Fruit fly (Drosophila melanogaster) whole organism, wandering third instar larva: Measurements from ENCODE around the gene Ndfip.

Experiments used
- CG32264 ChIP-seq: fragments of 200-800 bp; sonication (Bioruptor generic); optimal IDR thresholded peaks from 2 replicates; lab custom pipeline; 2016; ENCODE audit warnings: missing biosample characterization, missing genetic modification characterization
- Dfd ChIP-seq: fragments of >200 bp; optimal IDR thresholded peaks from 2 replicates; lab custom pipeline; 2017; ENCODE audit warnings: missing biosample characterization, missing genetic modification characterization
- GATAd ChIP-seq: sonication (Bioruptor generic); optimal IDR thresholded peaks from 2 replicates; lab custom pipeline; 2016; ENCODE audit warnings: missing biosample characterization, missing genetic modification characterization
- HLH106 ChIP-seq: fragments of 200-800 bp; optimal IDR thresholded peaks from 3 replicates; lab custom pipeline; 2019; ENCODE audit warnings: missing biosample characterization, mild to moderate bottlenecking, missing genetic modification characterization, moderate library complexity
- N ChIP-seq: fragments of >200 bp; optimal IDR thresholded peaks from 2 replicates; lab custom pipeline; 2018; ENCODE audit warnings: missing biosample characterization, missing external identifiers, missing genetic modification characterization
- Rel ChIP-seq, 2 experiments: fragments of 200-800 bp; sonication (Bioruptor generic) in 1 of 2; optimal IDR thresholded peaks; 2 replicates in 1 of 2; 3 replicates in 1 of 2; lab custom pipeline; 2016 to 2019; ENCODE audit warnings: mild to moderate bottlenecking in 2 of 2, missing biosample characterization in 2 of 2, missing genetic modification characterization in 2 of 2, moderate library complexity in 1 of 2
- Sp1 ChIP-seq: fragments of 200-800 bp; sonication (Bioruptor generic); optimal IDR thresholded peaks from 3 replicates; lab custom pipeline; 2019; ENCODE audit warnings: missing biosample characterization, mild to moderate bottlenecking, missing genetic modification characterization, moderate library complexity
- br ChIP-seq: fragments of 200-800 bp; sonication (Bioruptor generic); optimal IDR thresholded peaks from 2 replicates; lab custom pipeline; 2016; ENCODE audit warnings: missing biosample characterization, missing genetic modification characterization
- dmrt93B ChIP-seq: fragments of 200-800 bp; sonication (Bioruptor generic); optimal IDR thresholded peaks from 2 replicates; lab custom pipeline; 2018; ENCODE audit warnings: missing biosample characterization, mild to moderate bottlenecking, missing genetic modification characterization
- dsf ChIP-seq: sonication (Bioruptor generic); optimal IDR thresholded peaks from 2 replicates; lab custom pipeline; 2016; ENCODE audit warnings: missing biosample characterization, missing genetic modification characterization, borderline replicate concordance
- h ChIP-seq: fragments of 200-800 bp; sonication (Bioruptor generic); optimal IDR thresholded peaks from 3 replicates; lab custom pipeline; 2016; ENCODE audit warnings: missing biosample characterization, mild to moderate bottlenecking, missing genetic modification characterization
- lola ChIP-seq: fragments of >200 bp; optimal IDR thresholded peaks from 2 replicates; lab custom pipeline; 2017; ENCODE audit warnings: missing biosample characterization, missing genetic modification characterization
- psq ChIP-seq: fragments of 200-800 bp; sonication (Bioruptor generic); optimal IDR thresholded peaks from 3 replicates; lab custom pipeline; 2017; ENCODE audit warnings: missing biosample characterization, mild to moderate bottlenecking, missing genetic modification characterization, moderate library complexity
- usp ChIP-seq: fragments of >200 bp; optimal IDR thresholded peaks from 2 replicates; lab custom pipeline; 2017; ENCODE audit warnings: missing biosample characterization, missing genetic modification characterization

- TF ChIP-seq lola (no peak), CG32264 (GFP tag; lab: Kevin White, UChicago) (no peak), dmrt93B (GFP tag; lab: Kevin White, UChicago) (no peak), Sp1 (GFP tag; lab: Kevin White, UChicago) (no peak), h (no peak), dsf (GFP tag; lab: Kevin White, UChicago) (no peak), Dfd (GFP tag; lab: Kevin White, UChicago) (no peak), N (GFP tag; lab: Kevin White, UChicago) (no peak), br (GFP tag; lab: Kevin White, UChicago) (no peak), HLH106 (no peak), usp (GFP tag; lab: Kevin White, UChicago) (no peak), psq (GFP tag; lab: Kevin White, UChicago) (no peak), GATAd (GFP tag; lab: Kevin White, UChicago) (no peak), Rel (GFP tag; optimal IDR thresholded peaks at IDR 0.05; lab: Kevin White, UChicago) (no peak), Rel (tag; optimal IDR thresholded peaks at IDR 0.05; lab: Kevin White, UChicago) (peak; percentile 79)
These were observed 45.1 kb downstream of the Ndfip start for dm6 chr3L:17609068-17609382.
